Worm (Caenorhabditis elegans) whole organism, late embryonic: ENCODE results near the gene T04A8.18.

ENCODE experiments used
- dmd-4 ChIP-seq: sonication (generic microtip); optimal IDR thresholded peaks from 2 replicates; lab custom pipeline; 2016; ENCODE audit warnings: borderline replicate concordance, missing genetic modification characterization, missing compliant biosample characterization
- ets-4 ChIP-seq: sonication (generic microtip); optimal IDR thresholded peaks from 2 replicates; lab custom pipeline; 2016; ENCODE audit warnings: missing genetic modification characterization, missing compliant biosample characterization
- hlh-6 ChIP-seq: sonication (generic microtip); optimal IDR thresholded peaks from 2 replicates; lab custom pipeline; 2016; ENCODE audit warnings: missing genotype, missing genetic modification characterization, missing compliant biosample characterization

DNA sequence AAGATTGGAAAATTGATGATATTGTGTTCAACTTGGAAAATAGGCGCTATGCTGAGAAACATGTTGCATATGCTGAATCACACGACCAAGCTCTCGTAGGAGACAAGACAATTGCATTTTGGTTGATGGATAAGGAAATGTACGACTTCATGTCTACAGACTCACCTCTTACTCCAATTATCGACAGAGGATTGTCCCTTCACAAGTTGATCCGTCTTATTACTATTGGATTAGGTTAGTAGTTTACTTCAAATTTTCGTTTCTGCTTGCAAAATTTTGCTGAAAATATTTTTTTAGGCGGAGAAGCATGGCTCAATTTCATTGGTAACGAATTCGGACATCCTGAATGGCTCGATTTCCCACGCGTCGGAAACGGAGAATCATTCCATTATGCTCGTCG is 12.1 kb upstream of the T04A8.18 start:
- TF ChIP-seq ets-4 (tag; lab: Kevin White, UChicago) (no peak), hlh-6 (tag; lab: Kevin White, UChicago) (no peak), dmd-4 (tag; lab: Kevin White, UChicago) (no peak)
